Fruit fly (Drosophila melanogaster): ENCODE measurements around the gene CG7888.

The CG7888 gene

DNA sequence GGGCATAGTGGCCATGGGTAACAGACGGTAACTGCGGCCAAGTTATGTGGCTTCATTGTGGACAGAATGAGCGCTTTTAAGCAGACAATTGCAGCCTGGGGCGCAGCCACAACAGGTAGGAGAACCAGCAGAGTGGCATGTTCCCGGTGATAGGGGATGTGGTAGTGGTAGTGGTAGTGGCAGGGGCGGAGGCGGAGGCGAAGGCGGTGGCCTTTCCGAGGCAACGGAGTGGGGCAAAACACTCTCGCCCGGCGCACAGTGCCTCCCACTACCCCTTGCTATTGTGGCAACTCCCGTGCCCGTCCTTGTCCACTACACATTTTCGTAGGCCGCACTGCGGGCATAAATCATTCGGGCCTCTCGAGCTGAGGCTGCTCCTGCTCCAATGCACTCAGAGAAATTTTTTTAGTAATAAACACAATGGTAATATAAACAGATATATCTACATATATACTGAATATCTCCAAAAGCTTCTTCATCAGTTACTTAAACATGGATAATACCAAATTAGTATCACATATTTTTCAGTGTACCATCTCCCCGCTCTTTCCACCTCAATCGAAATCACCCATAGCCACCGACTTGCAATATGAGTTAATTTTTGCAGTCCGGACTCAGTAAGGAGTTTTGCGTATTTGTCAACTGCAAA, 20.4 kb upstream of the CG7888 start:
- peak; percentile 37 for TF ChIP-seq corto (GFP tag; optimal IDR thresholded peaks at IDR 0.05)
- TF ChIP-seq D19B (GFP tag; optimal IDR thresholded peaks at IDR 0.05) = no peak
- no peak for TF ChIP-seq CG33213 (GFP tag; optimal IDR thresholded peaks at IDR 0.05)
- TF ChIP-seq PHDP (tag; optimal IDR thresholded peaks at IDR 0.05) = no peak
- TF ChIP-seq NC2α (GFP tag; optimal IDR thresholded peaks at IDR 0.05) = no peak
- TF ChIP-seq Adf1 (GFP tag; IDR thresholded peaks at IDR 0.05) = no peak
- TF ChIP-seq nom (GFP tag; optimal IDR thresholded peaks at IDR 0.05) = peak; percentile 70
- TF ChIP-seq Atf3 (GFP tag; optimal IDR thresholded peaks at IDR 0.05) = no peak
- TF ChIP-seq bsh (GFP tag; optimal IDR thresholded peaks at IDR 0.05) = peak in 1 of 2 experiments; percentile 56
- no peak for TF ChIP-seq scrt (GFP tag; optimal IDR thresholded peaks at IDR 0.05)
- TF ChIP-seq CG4282 (GFP tag; optimal IDR thresholded peaks at IDR 0.05) = no peak
- TF ChIP-seq Drgx (GFP tag; IDR thresholded peaks at IDR 0.05) = peak; percentile 76
- no peak for TF ChIP-seq Med (GFP tag)
- TF ChIP-seq CG6689 (GFP tag; IDR thresholded peaks at IDR 0.05) = 0 out of 2 replicates have a peak, but pooled peaks have one; percentile 5

DNA sequence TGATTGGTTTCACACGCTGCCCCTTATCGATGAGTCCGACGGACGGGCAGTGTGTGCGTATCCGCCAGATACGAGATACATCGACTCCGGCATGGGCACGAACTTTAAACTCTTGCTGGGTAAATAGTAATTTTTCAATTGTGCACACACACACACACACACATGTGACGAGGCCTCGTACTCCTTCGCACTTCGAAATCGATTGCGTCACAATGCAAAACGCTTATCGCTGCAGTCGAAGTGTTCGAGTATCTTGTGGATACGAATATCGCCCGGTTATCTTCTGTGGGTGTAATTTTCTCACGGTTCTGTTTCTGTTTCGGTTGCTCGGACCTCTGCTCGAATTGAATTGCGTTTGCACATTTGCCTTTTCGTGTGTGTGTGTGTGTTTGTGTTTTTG, 18.8 kb upstream of the CG7888 start:
- TF ChIP-seq CG15479 (GFP tag; optimal IDR thresholded peaks at IDR 0.05) (peak; percentile 90), Oli (tag; optimal IDR thresholded peaks at IDR 0.05) (no peak), CG42726 (GFP tag; IDR thresholded peaks at IDR 0.05; ENCODE audit: partially characterized antibody) (no peak), CG2678 (tag; optimal IDR thresholded peaks at IDR 0.05) (no peak), cg (GFP tag; optimal IDR thresholded peaks at IDR 0.05) (peak; percentile 33), CG4404 (GFP tag; IDR thresholded peaks at IDR 0.05) (no peak), tll (GFP tag; optimal IDR thresholded peaks at IDR 0.05) (peak in 1 of 2 experiments; percentile 79), Hr39 (optimal IDR thresholded peaks at IDR 0.05) (no peak), Pdp1 (GFP tag; optimal IDR thresholded peaks at IDR 0.05) (peak in 1 of 2 experiments; percentile 72), Dip2 (GFP tag; IDR thresholded peaks at IDR 0.05) (no peak)

dm6 chr3L:11041193-11041592, 12.6 kb upstream of the CG7888 start:
- 0 out of 2 replicates have a peak, but pooled peaks have one; percentile 7 for TF ChIP-seq Scr (GFP tag; IDR thresholded peaks at IDR 0.05; ENCODE audit: partially characterized antibody)
- no peak for TF ChIP-seq Poxn (GFP tag; IDR thresholded peaks at IDR 0.05)
- TF ChIP-seq stwl (tag; optimal IDR thresholded peaks at IDR 0.05) = peak; percentile 12
- TF ChIP-seq CTCF (GFP tag; optimal IDR thresholded peaks at IDR 0.05) = peak; percentile 93
- TF ChIP-seq unpg (GFP tag; optimal IDR thresholded peaks at IDR 0.05) = no peak
- TF ChIP-seq br (optimal IDR thresholded peaks at IDR 0.05) = no peak
- TF ChIP-seq CG15696 (tag; optimal IDR thresholded peaks at IDR 0.05) = no peak
- no peak for TF ChIP-seq CG5245 (GFP tag; optimal IDR thresholded peaks at IDR 0.05)
- no peak for TF ChIP-seq MTF-1 (GFP tag; optimal IDR thresholded peaks at IDR 0.05; ENCODE audit: borderline replicate concordance)
- peak; percentile 36; the same call in 1 of the 2 replicates for TF ChIP-seq amos (GFP tag; IDR thresholded peaks at IDR 0.05; ENCODE audit: partially characterized antibody)
- no peak for TF ChIP-seq Chrac-16 (GFP tag; optimal IDR thresholded peaks at IDR 0.05)
- TF ChIP-seq pita (GFP tag; optimal IDR thresholded peaks at IDR 0.05) = peak; percentile 9

DNA sequence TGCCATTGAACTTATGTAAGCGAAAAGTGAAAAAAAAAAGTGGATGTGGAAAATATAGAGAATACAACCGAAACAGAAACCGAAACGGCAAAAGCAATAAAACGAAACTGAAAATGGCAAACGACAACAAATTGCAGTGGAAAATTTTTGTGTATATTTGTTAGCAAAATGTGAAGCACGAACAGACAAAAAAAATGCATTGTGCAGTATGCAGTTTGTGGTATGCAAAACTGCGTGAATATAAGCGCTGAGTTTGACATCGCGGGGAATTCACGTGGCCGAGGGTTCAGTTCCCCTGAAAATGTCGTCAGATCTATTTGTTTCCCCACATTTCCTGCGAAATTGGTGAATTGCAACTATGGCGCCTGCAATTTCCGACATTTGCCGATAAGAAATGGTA, 10.2 kb upstream of the CG7888 start:
- TF ChIP-seq D (optimal IDR thresholded peaks at IDR 0.05) (no peak), D (GFP tag; optimal IDR thresholded peaks at IDR 0.05) (no peak), CG5245 (GFP tag; optimal IDR thresholded peaks at IDR 0.05) (no peak), CG11093 (GFP tag; IDR thresholded peaks at IDR 0.05) (no peak), Bteb2 (GFP tag; optimal IDR thresholded peaks at IDR 0.05) (no peak), C15 (GFP tag; IDR thresholded peaks at IDR 0.05) (no peak), ewg (GFP tag; optimal IDR thresholded peaks at IDR 0.05) (no peak), scrt (GFP tag; optimal IDR thresholded peaks at IDR 0.05) (no peak), sqz (GFP tag; optimal IDR thresholded peaks at IDR 0.05) (no peak), CG31388 (GFP tag; optimal IDR thresholded peaks at IDR 0.05) (no peak), CG12391 (tag; optimal IDR thresholded peaks at IDR 0.05) (no peak), CG7357 (GFP tag; IDR thresholded peaks at IDR 0.05) (no peak), CG30431 (GFP tag; optimal IDR thresholded peaks at IDR 0.05) (no peak)

All from whole organism, embryonic.